Worm (Caenorhabditis elegans) whole organism, L4 larva: ENCODE results near the gene F44D12.19.
A peak's percentile ranks its signal among the peaks of the same experiment; 100 is the strongest.

Experiments
- D1046.2 ChIP-seq: fragments of 200-800 bp; sonication (Bioruptor generic); IDR thresholded peaks from 2 replicates; pipeline ENCODE4 v1.3.6; 2022; ENCODE audit warnings: missing genetic modification characterization, missing compliant biosample characterization
- F37D6.2 ChIP-seq: sonication (generic microtip); optimal IDR thresholded peaks from 2 replicates; lab custom pipeline; 2016; ENCODE audit warnings: mild to moderate bottlenecking, missing genetic modification characterization, missing compliant biosample characterization
- F44E2.7 ChIP-seq: fragments of 200-800 bp; sonication (Bioruptor generic); IDR thresholded peaks from 2 replicates; pipeline ENCODE4 v2.1.2; 2022; ENCODE audit warnings: missing genetic modification characterization, missing compliant biosample characterization
- F49E8.2 ChIP-seq: sonication (generic microtip); optimal IDR thresholded peaks from 2 replicates; lab custom pipeline; 2016; ENCODE audit warnings: missing compliant biosample characterization, mild to moderate bottlenecking, missing genetic modification characterization, borderline replicate concordance
- T20F7.1 ChIP-seq: fragments of 200-800 bp; sonication (Bioruptor generic); optimal IDR thresholded peaks from 2 replicates; lab custom pipeline; 2018; ENCODE audit warnings: mild to moderate bottlenecking, missing genetic modification characterization, missing compliant biosample characterization
- Y48G9A.11 ChIP-seq: fragments of 200-800 bp; sonication (Bioruptor generic); IDR thresholded peaks from 2 replicates; pipeline ENCODE4 v1.3.6; 2022; ENCODE audit warnings: missing genetic modification reagents, missing genetic modification characterization, missing compliant biosample characterization
- aha-1 ChIP-seq: fragments of 150-350 bp; peaks from one replicate; lab custom pipeline; 2014; ENCODE audit warnings: missing biosample characterization, missing genetic modification characterization
- arid-1 ChIP-seq: fragments of 200-800 bp; sonication (Bioruptor generic); conservative IDR thresholded peaks from 2 replicates; pipeline ENCODE4 v1.3.6; 2022; ENCODE audit warnings: missing genetic modification reagents, missing genetic modification characterization, missing compliant biosample characterization
- ceh-20 ChIP-seq: fragments of 200-800 bp; sonication (Bioruptor generic); IDR thresholded peaks from 2 replicates; pipeline ENCODE4 v1.3.6; 2022; ENCODE audit warnings: missing genetic modification reagents, missing genetic modification characterization, missing compliant biosample characterization
- ceh-44 ChIP-seq: fragments of 200-800 bp; sonication (Bioruptor generic); IDR thresholded peaks from 2 replicates; pipeline ENCODE4 v1.3.6; 2022; ENCODE audit warnings: missing genetic modification reagents, missing genetic modification characterization, missing compliant biosample characterization
- ctbp-1 ChIP-seq: fragments of 200-800 bp; sonication (Bioruptor generic); IDR thresholded peaks from 2 replicates; pipeline ENCODE4 v1.3.6; 2022; ENCODE audit warnings: missing genetic modification reagents, missing genetic modification characterization, missing compliant biosample characterization
- daf-16 ChIP-seq, 3 experiments: sonication (generic microtip); optimal IDR thresholded peaks; 2 replicates each; lab custom pipeline; 2016 to 2017; ENCODE audit warnings: missing genetic modification characterization in 3 of 3, missing genetic modification reagents in 3 of 3, mild to moderate bottlenecking in 2 of 3, missing compliant biosample characterization in 2 of 3, missing biosample characterization in 1 of 3, moderate library complexity in 1 of 3
- daf-19 ChIP-seq: fragments of 200-800 bp; sonication (Bioruptor generic); conservative IDR thresholded peaks from 2 replicates; pipeline ENCODE4 v1.3.6; 2022; ENCODE audit warnings: missing genetic modification characterization, missing compliant biosample characterization
- daf-8 ChIP-seq: fragments of 200-800 bp; sonication (Bioruptor generic); IDR thresholded peaks from 2 replicates; pipeline ENCODE4 v1.3.6; 2022; ENCODE audit warnings: missing genetic modification characterization, missing compliant biosample characterization
- dmd-8 ChIP-seq: fragments of 200-800 bp; sonication (Bioruptor generic); IDR thresholded peaks from 2 replicates; pipeline ENCODE4 v1.3.6; 2022; ENCODE audit warnings: missing genetic modification characterization, missing compliant biosample characterization
- dpl-1 ChIP-seq: fragments of 150-350 bp; optimal IDR thresholded peaks from 2 replicates; lab custom pipeline; 2014; ENCODE audit warnings: missing biosample characterization, missing genetic modification reagents, missing genetic modification characterization
- dve-1 ChIP-seq: sonication (generic microtip); optimal IDR thresholded peaks from 2 replicates; lab custom pipeline; 2017; ENCODE audit warnings: antibody characterized with exemption, mild to moderate bottlenecking, missing genetic modification characterization, missing compliant biosample characterization; ENCODE audit not compliant: insufficient read depth
- egl-27 ChIP-seq: sonication (generic microtip); optimal IDR thresholded peaks from 3 replicates; lab custom pipeline; 2017; ENCODE audit warnings: missing biosample characterization, missing genetic modification reagents, missing genetic modification characterization
- fkh-10 ChIP-seq: fragments of 150-350 bp; optimal IDR thresholded peaks from 2 replicates; lab custom pipeline; 2014; ENCODE audit warnings: missing biosample characterization, missing genetic modification reagents, missing genetic modification characterization
- fos-1 ChIP-seq: fragments of 150-350 bp; optimal IDR thresholded peaks from 2 replicates; lab custom pipeline; 2014; ENCODE audit warnings: missing biosample characterization, missing genetic modification characterization
- hif-1 ChIP-seq, 2 experiments: sonication (generic microtip); optimal IDR thresholded peaks; 2 replicates each; lab custom pipeline; 2016 to 2017; ENCODE audit warnings: missing compliant biosample characterization in 2 of 2, missing genetic modification characterization in 2 of 2, missing genetic modification reagents in 2 of 2, missing genotype in 2 of 2, mild to moderate bottlenecking in 1 of 2
- hlh-11 ChIP-seq: fragments of 200-800 bp; sonication (Bioruptor generic); optimal IDR thresholded peaks from 2 replicates; lab custom pipeline; 2018; ENCODE audit warnings: mild to moderate bottlenecking, missing genetic modification characterization, missing compliant biosample characterization
- hlh-30 ChIP-seq: sonication (generic microtip); optimal IDR thresholded peaks from 2 replicates; lab custom pipeline; 2017; ENCODE audit warnings: antibody characterized with exemption, mild to moderate bottlenecking, missing genetic modification characterization, missing compliant biosample characterization; ENCODE audit not compliant: insufficient read depth
- lin-13 ChIP-seq: fragments of 150-350 bp; optimal IDR thresholded peaks from 2 replicates; lab custom pipeline; 2014; ENCODE audit warnings: missing biosample characterization, missing genetic modification reagents, missing genetic modification characterization
- lin-15B ChIP-seq: fragments of 150-350 bp; sonication (generic microtip); optimal IDR thresholded peaks from 3 replicates; lab custom pipeline; 2014; ENCODE audit warnings: missing biosample characterization, missing genetic modification characterization
- lin-38 ChIP-seq: fragments of 200-800 bp; sonication (Bioruptor generic); IDR thresholded peaks from 2 replicates; pipeline ENCODE4 v1.3.6; 2022; ENCODE audit warnings: missing genetic modification reagents, missing genetic modification characterization, missing compliant biosample characterization
- lin-39 ChIP-seq: fragments of 150-350 bp; optimal IDR thresholded peaks from 2 replicates; lab custom pipeline; 2014; ENCODE audit warnings: missing biosample characterization, missing genetic modification reagents, missing genetic modification characterization
- lsy-2 ChIP-seq, 2 experiments: fragments of 150-350 bp in 1 of 2; sonication (generic microtip) in 1 of 2; optimal IDR thresholded peaks; 2 replicates each; lab custom pipeline; 2014 to 2017; ENCODE audit warnings: missing biosample characterization in 2 of 2, missing genetic modification characterization in 2 of 2
- madf-9 ChIP-seq: fragments of 200-800 bp; sonication (Bioruptor generic); conservative IDR thresholded peaks from 2 replicates; pipeline ENCODE4 v1.3.6; 2022; ENCODE audit warnings: missing genetic modification reagents, missing genetic modification characterization, missing compliant biosample characterization
- mdl-1 ChIP-seq, 2 experiments: fragments of 150-350 bp in 1 of 2; sonication (generic microtip) in 1 of 2; optimal IDR thresholded peaks; 2 replicates each; lab custom pipeline; 2014 to 2017; ENCODE audit warnings: missing biosample characterization in 2 of 2, missing genetic modification characterization in 2 of 2
- mdt-29 ChIP-seq: fragments of 200-800 bp; sonication (Bioruptor generic); IDR thresholded peaks from 2 replicates; pipeline ENCODE4 v1.3.6; 2022; ENCODE audit warnings: missing genetic modification reagents, missing genetic modification characterization, missing compliant biosample characterization
- mep-1 ChIP-seq: fragments of 150-350 bp; sonication (generic microtip); optimal IDR thresholded peaks from 3 replicates; lab custom pipeline; 2014; ENCODE audit warnings: missing biosample characterization, missing genetic modification characterization
- mes-2 ChIP-seq: sonication (generic microtip); optimal IDR thresholded peaks from 2 replicates; lab custom pipeline; 2016; ENCODE audit warnings: missing genotype, mild to moderate bottlenecking, missing genetic modification characterization, missing compliant biosample characterization; ENCODE audit not compliant: poor library complexity, severe bottlenecking
- mxl-2 ChIP-seq: fragments of 200-800 bp; sonication (Bioruptor generic); conservative IDR thresholded peaks from 2 replicates; pipeline ENCODE4 v1.3.6; 2022; ENCODE audit warnings: missing genetic modification reagents, missing genetic modification characterization, missing compliant biosample characterization
- mxl-3 ChIP-seq: fragments of 200-800 bp; sonication (Bioruptor generic); optimal IDR thresholded peaks from 2 replicates; lab custom pipeline; 2018; ENCODE audit warnings: mild to moderate bottlenecking, missing genetic modification characterization, missing compliant biosample characterization
- nhr-10 ChIP-seq: fragments of 150-350 bp; optimal IDR thresholded peaks from 2 replicates; lab custom pipeline; 2014; ENCODE audit warnings: missing biosample characterization, missing genetic modification characterization
- nhr-11 ChIP-seq: fragments of 150-350 bp; optimal IDR thresholded peaks from 2 replicates; lab custom pipeline; 2014; ENCODE audit warnings: missing biosample characterization, missing genetic modification characterization
- nhr-111 ChIP-seq: fragments of 200-800 bp; sonication (Bioruptor generic); optimal IDR thresholded peaks from 2 replicates; lab custom pipeline; 2018; ENCODE audit warnings: mild to moderate bottlenecking, missing genetic modification characterization, missing compliant biosample characterization
- nhr-28 ChIP-seq: fragments of 150-350 bp; optimal IDR thresholded peaks from 2 replicates; lab custom pipeline; 2014; ENCODE audit warnings: missing biosample characterization, missing genetic modification characterization
- nhr-41 ChIP-seq: fragments of 200-800 bp; sonication (Bioruptor generic); IDR thresholded peaks from 2 replicates; pipeline ENCODE4 v1.3.6; 2022; ENCODE audit warnings: missing genetic modification reagents, missing genetic modification characterization, missing compliant biosample characterization
- pha-4 ChIP-seq, 2 experiments: fragments of 150-350 bp in 1 of 2; fragments of 200-800 bp in 1 of 2; sonication (Bioruptor generic) in 1 of 2; IDR thresholded peaks in 1 of 2; optimal IDR thresholded peaks in 1 of 2; 2 replicates each; pipeline versions ENCODE4 v1.3.6 to Lab custom; 2014 to 2022; ENCODE audit warnings: missing genetic modification characterization in 2 of 2, missing genetic modification reagents in 2 of 2, missing biosample characterization in 1 of 2, missing compliant biosample characterization in 1 of 2
- pqm-1 ChIP-seq: sonication (generic microtip); optimal IDR thresholded peaks from 2 replicates; lab custom pipeline; 2017; ENCODE audit warnings: missing biosample characterization, missing genetic modification characterization
- set-16 ChIP-seq: fragments of 200-800 bp; sonication (Bioruptor generic); IDR thresholded peaks from 2 replicates; pipeline ENCODE4 v1.3.6; 2022; ENCODE audit warnings: missing genetic modification reagents, missing genetic modification characterization, missing compliant biosample characterization
- unc-130 ChIP-seq: sonication (generic microtip); optimal IDR thresholded peaks from 2 replicates; lab custom pipeline; 2016; ENCODE audit warnings: missing genetic modification reagents, missing genetic modification characterization, missing compliant biosample characterization
- zfp-2 ChIP-seq: sonication (generic microtip); optimal IDR thresholded peaks from 2 replicates; lab custom pipeline; 2016; ENCODE audit warnings: mild to moderate bottlenecking, missing genetic modification characterization, missing compliant biosample characterization

Gene F44D12.19

DNA sequence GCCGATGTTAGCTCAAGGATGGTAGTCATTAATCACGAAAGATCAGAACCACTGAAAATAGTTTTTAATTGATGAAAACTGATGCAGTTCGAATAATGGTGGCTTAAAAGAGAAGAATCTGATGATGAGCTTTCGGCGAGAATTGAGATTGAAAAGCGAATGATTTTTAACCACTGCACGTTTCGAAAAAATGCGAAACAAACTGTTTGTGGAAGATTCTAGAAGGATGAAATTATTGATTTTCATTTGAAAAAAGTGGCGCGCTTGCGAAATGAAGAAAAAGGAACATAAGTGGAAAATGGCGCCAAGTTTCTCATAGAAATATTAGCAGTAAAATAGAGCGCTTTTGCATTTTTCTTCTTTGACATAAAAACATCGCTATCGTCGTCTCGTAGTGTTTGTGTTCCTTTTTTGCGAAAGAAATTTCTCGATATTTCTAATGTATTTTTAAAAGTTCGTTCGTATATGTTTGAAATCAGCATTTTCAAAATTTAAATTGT is 26.4 kb upstream of the F44D12.19 start, which contains the start of gene uba-1 (continued):
- TF ChIP-seq ceh-44 (GFP tag; lab: Robert Waterston, UW) (no peak), nhr-111 (GFP tag; lab: Kevin White, UChicago) (no peak), mxl-2 (GFP tag; lab: Robert Waterston, UW) (no peak), lin-13 (no peak), mep-1 (tag; lab: Kevin White, UChicago) (peak; percentile 80), aha-1 (no peak), nhr-41 (GFP tag; lab: Robert Waterston, UW) (no peak), madf-9 (GFP tag; lab: Robert Waterston, UW) (no peak), lin-15B (tag; lab: Kevin White, UChicago) (no peak), F37D6.2 (tag; lab: Kevin White, UChicago) (no peak), dmd-8 (GFP tag; lab: Robert Waterston, UW) (no peak), zfp-2 (tag; lab: Kevin White, UChicago) (no peak)
- TF ChIP-seq, all 104 proteins: peak for 36

ce11 chrIV:9998487-9999218 is 22.7 kb upstream of the F44D12.19 start, which contains the start of gene pyp-1:
TSS of gene pyp-1 (minus strand) at chrIV:9998925.
- TF ChIP-seq dve-1 (tag; lab: Kevin White, UChicago): peak; percentile 74
- TF ChIP-seq daf-16 (GFP tag; optimal IDR thresholded peaks at IDR 0.05; lab: Kevin White, UChicago): peak in 1 of 2 experiments; percentile 68
- peak; percentile 92 for TF ChIP-seq daf-16 (tag; optimal IDR thresholded peaks at IDR 0.05; lab: Kevin White, UChicago)
- TF ChIP-seq pqm-1 (tag; lab: Kevin White, UChicago): peak; percentile 6
- TF ChIP-seq F49E8.2 (tag; lab: Kevin White, UChicago): no peak
- peak; percentile 42 for TF ChIP-seq lin-38 (GFP tag; lab: Robert Waterston, UW)
- TF ChIP-seq mes-2 (tag; lab: Kevin White, UChicago): peak; percentile 40
- TF ChIP-seq ceh-20 (GFP tag; lab: Robert Waterston, UW): no peak
- TF ChIP-seq F44E2.7 (GFP tag; lab: Robert Waterston, UW): no peak
- TF ChIP-seq nhr-11 (tag; lab: Kevin White, UChicago): peak; percentile 30
- TF ChIP-seq ctbp-1: no peak
- peak; percentile 67 for TF ChIP-seq hlh-11 (tag; lab: Kevin White, UChicago)
- peak; percentile 5 for TF ChIP-seq dpl-1 (GFP tag; lab: Kevin White, UChicago)
- TF ChIP-seq lsy-2 (tag; optimal IDR thresholded peaks at IDR 0.05; lab: Kevin White, UChicago): peak in 1 of 2 experiments; percentile 57
- peak; percentile 9 for TF ChIP-seq unc-130 (GFP tag; lab: Kevin White, UChicago)
- no peak for TF ChIP-seq T20F7.1
- TF ChIP-seq hif-1 (tag; optimal IDR thresholded peaks at IDR 0.05; lab: Kevin White, UChicago): peak in 1 of 2 experiments; percentile 13
- TF ChIP-seq set-16 (GFP tag; lab: Robert Waterston, UW): no peak
- TF ChIP-seq hlh-30 (tag; lab: Kevin White, UChicago): peak; percentile 30
- TF ChIP-seq mxl-2 (GFP tag; lab: Robert Waterston, UW): no peak
- no peak for TF ChIP-seq fos-1
- TF ChIP-seq nhr-28: peak; percentile 67
- no peak for TF ChIP-seq egl-27 (tag; lab: Kevin White, UChicago)
- TF ChIP-seq mxl-3: no peak
- no peak for TF ChIP-seq nhr-10
- no peak for TF ChIP-seq daf-19
- no peak for TF ChIP-seq daf-8 (GFP tag; lab: Robert Waterston, UW)
- TF ChIP-seq fkh-10 (GFP tag; lab: Kevin White, UChicago): no peak
- TF ChIP-seq nhr-41 (GFP tag; lab: Robert Waterston, UW): no peak
- 0 out of 2 replicates have a peak, but pooled peaks have one; percentile 4 for TF ChIP-seq arid-1 (GFP tag; lab: Robert Waterston, UW)
- TF ChIP-seq D1046.2: no peak
- no peak for TF ChIP-seq lin-39 (tag; lab: Kevin White, UChicago)
- peak in 1 of 2 experiments; percentile 32 for TF ChIP-seq mdl-1 (tag; optimal IDR thresholded peaks at IDR 0.05; lab: Kevin White, UChicago)
- TF ChIP-seq mep-1 (tag; lab: Kevin White, UChicago): peak; percentile 9
- no peak for TF ChIP-seq pha-4 (GFP tag; IDR thresholded peaks at IDR 0.05; lab: Robert Waterston, UW)
- TF ChIP-seq pha-4 (tag; optimal IDR thresholded peaks at IDR 0.05; lab: Kevin White, UChicago): peak; percentile 48
- TF ChIP-seq Y48G9A.11: 0 out of 2 replicates have a peak, but pooled peaks have one; percentile 20
- 0 out of 2 replicates have a peak, but pooled peaks have one; percentile 12 for TF ChIP-seq mdt-29 (GFP tag; lab: Robert Waterston, UW)
